Fruit fly (Drosophila melanogaster): ENCODE measurements around the gene CG34263.

The CG34263 gene

DNA sequence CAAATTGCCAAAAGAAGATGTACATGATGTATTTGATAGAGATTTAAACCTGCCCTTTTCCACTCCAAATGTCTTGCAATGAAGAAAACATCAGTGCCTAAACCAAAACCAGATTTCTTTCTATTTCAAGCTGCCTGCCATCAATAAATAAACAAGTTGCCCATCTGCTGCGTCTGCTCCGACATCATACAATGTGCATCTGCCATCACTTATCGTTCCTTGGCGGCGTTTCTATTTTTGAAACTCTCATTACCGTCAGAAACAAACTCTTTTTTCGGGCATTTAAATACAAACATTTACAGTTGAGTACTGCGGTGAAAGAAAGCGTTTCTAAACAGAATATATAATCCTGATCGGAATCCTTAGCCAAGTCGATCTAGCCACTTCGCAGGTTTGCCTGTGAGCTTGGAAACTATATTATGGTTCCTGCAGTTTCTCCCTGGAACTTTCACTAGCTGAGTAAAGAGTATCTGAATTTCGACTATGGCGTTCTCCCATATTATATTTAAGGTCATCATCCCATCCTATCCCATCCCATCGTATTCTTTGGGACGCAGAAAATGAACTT is 29.2 kb upstream of the CG34263 start (continued):
- TF ChIP-seq danr (GFP tag; IDR thresholded peaks at IDR 0.05) (no peak), MTF-1 (GFP tag; optimal IDR thresholded peaks at IDR 0.05; ENCODE audit: borderline replicate concordance) (no peak), CG8924 (tag; optimal IDR thresholded peaks at IDR 0.05) (no peak), phol (tag; optimal IDR thresholded peaks at IDR 0.05) (peak; percentile 62), Rfx (GFP tag; IDR thresholded peaks at IDR 0.05) (no peak), CG12659 (GFP tag; optimal IDR thresholded peaks at IDR 0.05) (no peak), CG13287 (GFP tag; IDR thresholded peaks at IDR 0.05; ENCODE audit: partially characterized antibody) (no peak), CG11247 (GFP tag; IDR thresholded peaks at IDR 0.05) (no peak), exex (tag; optimal IDR thresholded peaks at IDR 0.05) (no peak), CG16815 (GFP tag; optimal IDR thresholded peaks at IDR 0.05) (no peak), nerfin-1 (tag; optimal IDR thresholded peaks at IDR 0.05) (peak; percentile 13), yki (optimal IDR thresholded peaks at IDR 0.05) (no peak), Dfd (GFP tag; optimal IDR thresholded peaks at IDR 0.05) (no peak), ATbp (GFP tag; optimal IDR thresholded peaks at IDR 0.05) (peak; percentile 18), ttk (GFP tag; IDR thresholded peaks at IDR 0.05) (no peak), Asciz (GFP tag; optimal IDR thresholded peaks at IDR 0.05) (peak; percentile 18), CG31365 (tag; optimal IDR thresholded peaks at IDR 0.05) (no peak), lilli (GFP tag; optimal IDR thresholded peaks at IDR 0.05) (no peak), HLH3B (GFP tag; IDR thresholded peaks at IDR 0.05) (no peak), pros (GFP tag; optimal IDR thresholded peaks at IDR 0.05) (no peak), CG7786 (GFP tag; optimal IDR thresholded peaks at IDR 0.05) (no peak), cwo (GFP tag; optimal IDR thresholded peaks at IDR 0.05) (no peak), ranshi (GFP tag; IDR thresholded peaks at IDR 0.05) (no peak), CG14050 (GFP tag; IDR thresholded peaks at IDR 0.05) (no peak), Dref (GFP tag; IDR thresholded peaks at IDR 0.05) (no peak), dmrt99B (tag; optimal IDR thresholded peaks at IDR 0.05) (peak; percentile 21), CG13775 (GFP tag; optimal IDR thresholded peaks at IDR 0.05) (peak; percentile 25), CG16779 (GFP tag; IDR thresholded peaks at IDR 0.05) (no peak), trem (tag; optimal IDR thresholded peaks at IDR 0.05) (peak; percentile 36), kay (GFP tag; optimal IDR thresholded peaks at IDR 0.05) (no peak), CrebB (tag; optimal IDR thresholded peaks at IDR 0.05) (no peak), CG10267 (tag; optimal IDR thresholded peaks at IDR 0.05) (peak; percentile 39), CG2889 (GFP tag; IDR thresholded peaks at IDR 0.05) (no peak), dan (GFP tag; IDR thresholded peaks at IDR 0.05) (no peak), CG11504 (tag; optimal IDR thresholded peaks at IDR 0.05) (peak; percentile 40), ac (GFP tag; optimal IDR thresholded peaks at IDR 0.05) (peak; percentile 6), Xbp1 (GFP tag; optimal IDR thresholded peaks at IDR 0.05) (peak; percentile 16), CG7963 (GFP tag; IDR thresholded peaks at IDR 0.05; ENCODE audit: partially characterized antibody) (no peak), Sox100B (GFP tag; optimal IDR thresholded peaks at IDR 0.05) (no peak), hb (GFP tag; IDR thresholded peaks at IDR 0.05; ENCODE audit: partially characterized antibody) (no peak), Bgb (GFP tag; IDR thresholded peaks at IDR 0.05; ENCODE audit: partially characterized antibody) (no peak), CG4404 (GFP tag; IDR thresholded peaks at IDR 0.05) (no peak), Dip2 (GFP tag; IDR thresholded peaks at IDR 0.05) (no peak), org-1 (GFP tag; optimal IDR thresholded peaks at IDR 0.05) (no peak), Dbx (GFP tag; IDR thresholded peaks at IDR 0.05) (no peak), fd64A (GFP tag; optimal IDR thresholded peaks at IDR 0.05) (no peak), corto (GFP tag; optimal IDR thresholded peaks at IDR 0.05) (no peak), HLH54F (GFP tag; optimal IDR thresholded peaks at IDR 0.05) (no peak), fu2 (GFP tag; optimal IDR thresholded peaks at IDR 0.05) (no peak), row (GFP tag; IDR thresholded peaks at IDR 0.05) (peak; percentile 32; the same call in 2 of the 3 replicates), ftz-f1 (GFP tag; optimal IDR thresholded peaks at IDR 0.05) (no peak)

Measured in whole organism, embryonic.